Worm (Caenorhabditis elegans) whole organism, L3 larva: Measurements from ENCODE around the gene sri-4.

Experiments
- R02D3.7 ChIP-seq: fragments of 150-350 bp; optimal IDR thresholded peaks from 2 replicates; lab custom pipeline; 2014; ENCODE audit warnings: missing biosample characterization, missing genetic modification characterization
- ZK546.5 ChIP-seq: sonication (generic microtip); optimal IDR thresholded peaks from 2 replicates; lab custom pipeline; 2017; ENCODE audit warnings: missing biosample characterization, missing genetic modification characterization
- aly-2 ChIP-seq: fragments of 150-350 bp; optimal IDR thresholded peaks from 2 replicates; lab custom pipeline; 2014; ENCODE audit warnings: missing biosample characterization, missing genetic modification characterization
- ama-1 ChIP-seq: fragments of 150-350 bp; optimal IDR thresholded peaks from 2 replicates; lab custom pipeline; 2018
- ceh-28 ChIP-seq: fragments of 150-350 bp; optimal IDR thresholded peaks from 2 replicates; lab custom pipeline; 2014; ENCODE audit warnings: missing biosample characterization, missing genetic modification reagents, missing genetic modification characterization
- ceh-82 ChIP-seq: fragments of 150-350 bp; optimal IDR thresholded peaks from 2 replicates; lab custom pipeline; 2014; ENCODE audit warnings: missing biosample characterization, missing genetic modification characterization
- ceh-9 ChIP-seq: sonication (generic microtip); optimal IDR thresholded peaks from 2 replicates; lab custom pipeline; 2018; ENCODE audit warnings: missing biosample characterization, missing genetic modification characterization
- daf-12 ChIP-seq: fragments of 150-350 bp; optimal IDR thresholded peaks from 2 replicates; lab custom pipeline; 2014; ENCODE audit warnings: missing biosample characterization, missing genetic modification reagents, missing genetic modification characterization
- egl-27 ChIP-seq: sonication (generic microtip); optimal IDR thresholded peaks from 4 replicates; lab custom pipeline; 2017; ENCODE audit warnings: missing biosample characterization, missing genetic modification reagents, missing genetic modification characterization
- elt-1 ChIP-seq: fragments of 150-350 bp; optimal IDR thresholded peaks from 2 replicates; lab custom pipeline; 2014; ENCODE audit warnings: missing biosample characterization, missing genetic modification characterization
- elt-2 ChIP-seq: sonication (generic microtip); optimal IDR thresholded peaks from 2 replicates; lab custom pipeline; 2016; ENCODE audit warnings: missing genetic modification reagents, mild to moderate bottlenecking, missing genetic modification characterization, missing compliant biosample characterization
- elt-3 ChIP-seq, 3 experiments: fragments of 150-350 bp in 1 of 3; sonication (generic microtip) in 2 of 3; optimal IDR thresholded peaks; 2 replicates in 2 of 3; 4 replicates in 1 of 3; lab custom pipeline; 2014 to 2017; ENCODE audit warnings: missing biosample characterization in 3 of 3, missing genetic modification characterization in 3 of 3
- eor-1 ChIP-seq, 2 experiments: fragments of 150-350 bp; optimal IDR thresholded peaks; 2 replicates each; lab custom pipeline; 2014 to 2018; ENCODE audit warnings: missing biosample characterization in 2 of 2, missing genetic modification characterization in 2 of 2
- fkh-10 ChIP-seq: sonication (generic microtip); optimal IDR thresholded peaks from 2 replicates; lab custom pipeline; 2017; ENCODE audit warnings: missing biosample characterization, missing genetic modification reagents, missing genetic modification characterization
- fkh-2 ChIP-seq: fragments of 150-350 bp; optimal IDR thresholded peaks from 2 replicates; lab custom pipeline; 2014; ENCODE audit warnings: missing biosample characterization, missing genetic modification reagents, missing genetic modification characterization
- fos-1 ChIP-seq: fragments of 150-350 bp; optimal IDR thresholded peaks from 2 replicates; lab custom pipeline; 2014; ENCODE audit warnings: missing biosample characterization, missing genetic modification characterization
- hmg-11 ChIP-seq: sonication (generic microtip); optimal IDR thresholded peaks from 2 replicates; lab custom pipeline; 2016; ENCODE audit warnings: missing genetic modification characterization, missing compliant biosample characterization
- lin-15B ChIP-seq: fragments of 150-350 bp; optimal IDR thresholded peaks from 2 replicates; lab custom pipeline; 2014; ENCODE audit warnings: missing biosample characterization, missing genetic modification characterization
- lin-39 ChIP-seq: fragments of 150-350 bp; optimal IDR thresholded peaks from 2 replicates; lab custom pipeline; 2018; ENCODE audit warnings: missing biosample characterization, missing genetic modification reagents, missing genetic modification characterization
- lsy-12 ChIP-seq: sonication (generic microtip); optimal IDR thresholded peaks from 2 replicates; lab custom pipeline; 2016; ENCODE audit warnings: mild to moderate bottlenecking, missing genetic modification characterization, missing compliant biosample characterization
- mml-1 ChIP-seq: fragments of 150-350 bp; sonication (generic microtip); optimal IDR thresholded peaks from 3 replicates; lab custom pipeline; 2014; ENCODE audit warnings: missing biosample characterization, missing genetic modification characterization
- nfya-1 ChIP-seq: sonication (generic microtip); optimal IDR thresholded peaks from 2 replicates; lab custom pipeline; 2017; ENCODE audit warnings: missing genetic modification characterization, mild to moderate bottlenecking, missing compliant biosample characterization, antibody characterized with exemption, moderate library complexity; ENCODE audit not compliant: insufficient read depth
- nhr-23 ChIP-seq: fragments of 150-350 bp; optimal IDR thresholded peaks from 2 replicates; lab custom pipeline; 2014; ENCODE audit warnings: missing biosample characterization, missing genetic modification reagents, missing genetic modification characterization
- nhr-237 ChIP-seq: fragments of 150-350 bp; optimal IDR thresholded peaks from 2 replicates; lab custom pipeline; 2014; ENCODE audit warnings: missing biosample characterization, missing genetic modification characterization
- nhr-25 ChIP-seq: sonication (generic microtip); optimal IDR thresholded peaks from 2 replicates; lab custom pipeline; 2017; ENCODE audit warnings: missing biosample characterization, missing genetic modification characterization
- nhr-28 ChIP-seq: fragments of 150-350 bp; optimal IDR thresholded peaks from 2 replicates; lab custom pipeline; 2014; ENCODE audit warnings: missing biosample characterization, missing genetic modification characterization
- nhr-43 ChIP-seq: sonication (generic microtip); optimal IDR thresholded peaks from 2 replicates; lab custom pipeline; 2016; ENCODE audit warnings: mild to moderate bottlenecking, missing genetic modification characterization, missing compliant biosample characterization; ENCODE audit not compliant: poor library complexity, severe bottlenecking
- nhr-76 ChIP-seq: fragments of 150-350 bp; sonication (generic microtip); optimal IDR thresholded peaks from 5 replicates; lab custom pipeline; 2014; ENCODE audit warnings: missing biosample characterization, missing genetic modification characterization
- pqm-1 ChIP-seq: fragments of 150-350 bp; optimal IDR thresholded peaks from 2 replicates; lab custom pipeline; 2017; ENCODE audit warnings: missing biosample characterization, missing genetic modification characterization, inconsistent platforms
- sea-2 ChIP-seq: fragments of 150-350 bp; sonication (generic microtip); optimal IDR thresholded peaks from 4 replicates; lab custom pipeline; 2014; ENCODE audit warnings: missing biosample characterization, missing genetic modification reagents, missing genetic modification characterization
- skn-1 ChIP-seq: fragments of 150-350 bp; optimal IDR thresholded peaks from 2 replicates; lab custom pipeline; 2014; ENCODE audit warnings: missing biosample characterization, missing genetic modification characterization
- snpc-4 ChIP-seq: fragments of 150-350 bp; optimal IDR thresholded peaks from 2 replicates; lab custom pipeline; 2014; ENCODE audit warnings: missing biosample characterization, missing genetic modification characterization
- unc-62 ChIP-seq: fragments of 150-350 bp; sonication (generic microtip); optimal IDR thresholded peaks from 4 replicates; lab custom pipeline; 2014; ENCODE audit warnings: missing biosample characterization, missing genetic modification reagents, missing genetic modification characterization
- ztf-11 ChIP-seq: fragments of 150-350 bp; optimal IDR thresholded peaks from 2 replicates; lab custom pipeline; 2014; ENCODE audit warnings: missing biosample characterization, missing genetic modification characterization
- ztf-4 ChIP-seq: fragments of 150-350 bp; optimal IDR thresholded peaks from 2 replicates; lab custom pipeline; 2014; ENCODE audit warnings: missing biosample characterization, missing genetic modification characterization

The sri-4 gene

ce11 chrV:777285-777684, 29.1 kb downstream of the sri-4 start, which contains the start of gene R09E12.9 (continued):
- TF ChIP-seq nfya-1 (tag; lab: Kevin White, UChicago) (peak; percentile 31), ama-1 (no peak), ceh-82 (tag; lab: Kevin White, UChicago) (no peak), pqm-1 (tag; lab: Kevin White, UChicago) (no peak), egl-27 (tag; lab: Kevin White, UChicago) (no peak), elt-1 (tag; lab: Kevin White, UChicago) (peak; percentile 50), R02D3.7 (tag; lab: Kevin White, UChicago) (no peak)

DNA sequence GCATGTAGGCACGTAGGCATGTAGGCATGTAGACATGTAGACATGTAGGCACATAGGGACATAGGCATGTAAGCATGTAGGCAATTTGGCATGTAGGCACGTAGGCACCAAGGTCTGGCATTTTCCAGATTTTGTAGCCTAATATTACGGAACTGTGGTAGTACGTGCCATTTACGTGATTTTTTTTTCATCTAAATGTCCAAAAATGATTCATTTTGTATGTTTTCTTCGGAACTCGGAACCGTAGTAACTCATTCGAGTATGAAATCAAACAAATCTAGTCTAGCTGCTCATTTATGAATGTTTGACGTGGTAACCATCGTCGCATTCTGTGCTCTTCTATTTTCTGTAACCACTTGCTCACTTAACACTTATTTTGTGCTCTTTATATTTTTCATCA, 30.2 kb downstream of the sri-4 start, which contains the start of gene srbc-59:
Gene srbc-59, plus strand, starts transcription at position 301 of the 400 bp plus-strand sequence.
- TF ChIP-seq ztf-11 (tag; lab: Kevin White, UChicago) (no peak), hmg-11 (tag; lab: Kevin White, UChicago) (no peak), nhr-43 (tag; lab: Kevin White, UChicago) (no peak), nhr-23 (tag; lab: Kevin White, UChicago) (no peak), ZK546.5 (tag; lab: Kevin White, UChicago) (no peak), elt-2 (tag; lab: Kevin White, UChicago) (no peak), skn-1 (tag; lab: Kevin White, UChicago) (no peak), ceh-9 (tag; lab: Kevin White, UChicago) (no peak), lin-15B (no peak), unc-62 (GFP tag; lab: Kevin White, UChicago) (no peak), mml-1 (tag; lab: Kevin White, UChicago) (no peak), sea-2 (GFP tag; lab: Kevin White, UChicago) (no peak), ama-1 (no peak), nhr-28 (tag; lab: Kevin White, UChicago) (no peak), R02D3.7 (tag; lab: Kevin White, UChicago) (no peak), elt-3 (tag; optimal IDR thresholded peaks at IDR 0.05; lab: Kevin White, UChicago) (no peak), egl-27 (tag; lab: Kevin White, UChicago) (no peak)

DNA sequence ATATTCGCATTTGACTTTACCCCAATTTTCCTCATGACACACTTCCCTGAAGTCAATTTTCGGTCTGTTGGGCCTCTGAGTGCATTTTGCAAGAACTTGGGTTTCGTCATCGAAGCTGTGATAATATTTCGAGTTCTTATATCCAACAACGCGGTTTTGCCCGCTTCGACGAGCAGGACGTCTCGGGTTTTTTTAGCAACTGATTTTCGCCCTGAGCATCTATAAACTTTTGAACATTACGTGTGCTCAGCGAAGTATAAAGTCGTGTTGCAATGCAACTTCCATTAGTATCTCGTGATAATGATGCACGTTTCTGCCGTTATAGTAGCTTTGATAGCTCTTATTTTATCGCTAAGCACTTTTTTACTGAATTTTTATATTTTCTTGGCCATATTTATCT, 31.9 kb downstream of the sri-4 start, which contains the start of gene srbc-60:
Gene srbc-60, plus strand, starts transcription at position 301 of the 400 bp plus-strand sequence.
- TF ChIP-seq fkh-2 (tag; lab: Kevin White, UChicago) (no peak), nfya-1 (tag; lab: Kevin White, UChicago) (no peak), aly-2 (tag; lab: Kevin White, UChicago) (no peak), nhr-237 (tag; lab: Kevin White, UChicago) (no peak), unc-62 (GFP tag; lab: Kevin White, UChicago) (no peak), ztf-4 (tag; lab: Kevin White, UChicago) (no peak), hmg-11 (tag; lab: Kevin White, UChicago) (no peak), skn-1 (tag; lab: Kevin White, UChicago) (no peak), lin-39 (tag; lab: Kevin White, UChicago) (no peak), lin-15B (no peak), egl-27 (tag; lab: Kevin White, UChicago) (no peak), R02D3.7 (tag; lab: Kevin White, UChicago) (no peak), elt-2 (tag; lab: Kevin White, UChicago) (no peak), lsy-12 (tag; lab: Kevin White, UChicago) (no peak), nhr-76 (tag; lab: Kevin White, UChicago) (no peak)

ce11 chrV:782432-782831, 34.3 kb downstream of the sri-4 start, which contains the start of gene srab-16:
TSS of gene srab-16 (plus strand) at chrV:782732.
- TF ChIP-seq lin-39 (tag; lab: Kevin White, UChicago) (no peak), ceh-9 (tag; lab: Kevin White, UChicago) (no peak), ama-1 (no peak), ceh-28 (tag; lab: Kevin White, UChicago) (no peak), eor-1 (tag; optimal IDR thresholded peaks at IDR 0.05; lab: Kevin White, UChicago) (no peak), nhr-25 (tag; lab: Kevin White, UChicago) (no peak), ztf-11 (tag; lab: Kevin White, UChicago) (no peak), elt-2 (tag; lab: Kevin White, UChicago) (no peak), elt-3 (tag; optimal IDR thresholded peaks at IDR 0.05; lab: Kevin White, UChicago) (no peak), R02D3.7 (tag; lab: Kevin White, UChicago) (no peak), nhr-28 (tag; lab: Kevin White, UChicago) (no peak), ceh-82 (tag; lab: Kevin White, UChicago) (no peak), nfya-1 (tag; lab: Kevin White, UChicago) (no peak), fkh-10 (GFP tag; lab: Kevin White, UChicago) (no peak), daf-12 (no peak), snpc-4 (tag; lab: Kevin White, UChicago) (no peak), nhr-76 (tag; lab: Kevin White, UChicago) (no peak), fos-1 (tag; lab: Kevin White, UChicago) (no peak), egl-27 (tag; lab: Kevin White, UChicago) (no peak)
